Worm (Caenorhabditis elegans) whole organism, L1 larva: ENCODE results near the gene M106.2.

Experiments used
- C16A3.4 ChIP-seq: fragments of 150-350 bp; optimal IDR thresholded peaks from 2 replicates; lab custom pipeline; 2014; ENCODE audit warnings: missing biosample characterization, missing genetic modification characterization
- Y116A8C.19 ChIP-seq: sonication (generic microtip); optimal IDR thresholded peaks from 2 replicates; lab custom pipeline; 2016; ENCODE audit warnings: missing compliant biosample characterization, missing genetic modification characterization, borderline replicate concordance
- aly-2 ChIP-seq: fragments of 150-350 bp; optimal IDR thresholded peaks from 2 replicates; lab custom pipeline; 2014; ENCODE audit warnings: missing biosample characterization, missing genetic modification characterization
- blmp-1 ChIP-seq: fragments of 150-350 bp; optimal IDR thresholded peaks from 2 replicates; lab custom pipeline; 2014; ENCODE audit warnings: missing biosample characterization, missing genetic modification characterization
- ceh-63 ChIP-seq: fragments of 200-800 bp; sonication (Bioruptor generic); optimal IDR thresholded peaks from 2 replicates; lab custom pipeline; 2018; ENCODE audit warnings: mild to moderate bottlenecking, missing genetic modification characterization, missing compliant biosample characterization
- ceh-8 ChIP-seq: fragments of 200-800 bp; sonication (Bioruptor generic); optimal IDR thresholded peaks from 2 replicates; lab custom pipeline; 2018; ENCODE audit warnings: mild to moderate bottlenecking, missing genetic modification characterization, moderate library complexity, missing compliant biosample characterization
- ceh-88 ChIP-seq: fragments of 200-800 bp; sonication (Bioruptor generic); IDR thresholded peaks from 2 replicates; pipeline ENCODE4 v1.3.6; 2022; ENCODE audit warnings: missing genetic modification characterization, missing compliant biosample characterization
- ces-1 ChIP-seq: fragments of 150-350 bp; optimal IDR thresholded peaks from 2 replicates; lab custom pipeline; 2014; ENCODE audit warnings: missing biosample characterization, missing genetic modification reagents, missing genetic modification characterization
- dpl-1 ChIP-seq, 3 experiments: fragments of 150-350 bp in 2 of 3; sonication (generic microtip) in 1 of 3; optimal IDR thresholded peaks; 2 replicates each; lab custom pipeline; 2014 to 2017; ENCODE audit warnings: missing biosample characterization in 3 of 3, missing genetic modification characterization in 3 of 3, missing genetic modification reagents in 3 of 3
- efl-1 ChIP-seq, 4 experiments: fragments of 150-350 bp; optimal IDR thresholded peaks in 3 of 4; peaks in 1 of 4; 1 replicate in 1 of 4; 2 replicates in 3 of 4; lab custom pipeline; 2014; ENCODE audit warnings: missing biosample characterization in 2 of 4, missing genetic modification characterization in 2 of 4, missing genetic modification reagents in 2 of 4
- egl-13 ChIP-seq: sonication (generic microtip); optimal IDR thresholded peaks from 2 replicates; lab custom pipeline; 2016; ENCODE audit warnings: missing genotype, missing genetic modification reagents, missing genetic modification characterization, missing compliant biosample characterization
- egl-27 ChIP-seq, 2 experiments: fragments of 150-350 bp in 1 of 2; sonication (generic microtip); optimal IDR thresholded peaks; 3 replicates each; lab custom pipeline; 2017 to 2018; ENCODE audit warnings: missing biosample characterization in 2 of 2, missing genetic modification characterization in 2 of 2, missing genetic modification reagents in 2 of 2
- fkh-10 ChIP-seq: sonication (generic microtip); optimal IDR thresholded peaks from 2 replicates; lab custom pipeline; 2017; ENCODE audit warnings: missing biosample characterization, missing genetic modification reagents, missing genetic modification characterization
- fkh-4 ChIP-seq: sonication (generic microtip); optimal IDR thresholded peaks from 2 replicates; lab custom pipeline; 2016; ENCODE audit warnings: missing compliant biosample characterization, missing genetic modification characterization, borderline replicate concordance
- fkh-8 ChIP-seq: sonication (generic microtip); optimal IDR thresholded peaks from 2 replicates; lab custom pipeline; 2016; ENCODE audit warnings: mild to moderate bottlenecking, missing genetic modification characterization, missing compliant biosample characterization
- grh-1 ChIP-seq: fragments of 200-800 bp; sonication (Bioruptor generic); IDR thresholded peaks from 2 replicates; pipeline ENCODE4 v1.3.6; 2022; ENCODE audit warnings: missing genetic modification reagents, missing genetic modification characterization, missing compliant biosample characterization
- hlh-4 ChIP-seq: sonication (generic microtip); optimal IDR thresholded peaks from 2 replicates; lab custom pipeline; 2016; ENCODE audit warnings: mild to moderate bottlenecking, missing genetic modification characterization, missing compliant biosample characterization
- hpl-2 ChIP-seq: fragments of 150-350 bp; optimal IDR thresholded peaks from 2 replicates; lab custom pipeline; 2014; ENCODE audit warnings: missing biosample characterization, missing genetic modification reagents, missing genetic modification characterization
- irx-1 ChIP-seq: sonication (generic microtip); optimal IDR thresholded peaks from 2 replicates; lab custom pipeline; 2016; ENCODE audit warnings: missing genetic modification characterization, missing compliant biosample characterization
- isw-1 ChIP-seq: fragments of 200-800 bp; sonication (Bioruptor generic); IDR thresholded peaks from 2 replicates; pipeline ENCODE4 v1.3.6; 2022; ENCODE audit warnings: missing genetic modification characterization, missing compliant biosample characterization
- lin-13 ChIP-seq: fragments of 150-350 bp; optimal IDR thresholded peaks from 2 replicates; lab custom pipeline; 2014; ENCODE audit warnings: missing biosample characterization, missing genetic modification reagents, missing genetic modification characterization
- lin-14 ChIP-seq: fragments of 200-800 bp; sonication (Bioruptor generic); optimal IDR thresholded peaks from 2 replicates; lab custom pipeline; 2018; ENCODE audit warnings: mild to moderate bottlenecking, missing genetic modification characterization, moderate library complexity, missing compliant biosample characterization
- lin-39 ChIP-seq: fragments of 150-350 bp; optimal IDR thresholded peaks from 2 replicates; lab custom pipeline; 2014; ENCODE audit warnings: missing biosample characterization, missing genetic modification reagents, missing genetic modification characterization
- lir-3 ChIP-seq: sonication (generic microtip); optimal IDR thresholded peaks from 2 replicates; lab custom pipeline; 2016; ENCODE audit warnings: mild to moderate bottlenecking, missing genetic modification characterization, moderate library complexity, missing compliant biosample characterization; ENCODE audit not compliant: poor library complexity
- lsy-2 ChIP-seq, 2 experiments: fragments of 150-350 bp; optimal IDR thresholded peaks; 2 replicates each; lab custom pipeline; 2014; ENCODE audit warnings: missing biosample characterization in 2 of 2, missing genetic modification characterization in 2 of 2
- mab-9 ChIP-seq: fragments of 200-800 bp; sonication (Bioruptor generic); IDR thresholded peaks from 2 replicates; pipeline ENCODE4 v1.3.6; 2022; ENCODE audit warnings: missing genetic modification reagents, missing genetic modification characterization, missing compliant biosample characterization
- mep-1 ChIP-seq: fragments of 150-350 bp; optimal IDR thresholded peaks from 2 replicates; lab custom pipeline; 2014; ENCODE audit warnings: missing biosample characterization, missing genetic modification characterization
- nhr-11 ChIP-seq: fragments of 150-350 bp; optimal IDR thresholded peaks from 2 replicates; lab custom pipeline; 2014; ENCODE audit warnings: missing biosample characterization, missing genetic modification characterization
- nhr-12 ChIP-seq: sonication (generic microtip); optimal IDR thresholded peaks from 2 replicates; lab custom pipeline; 2017; ENCODE audit warnings: missing biosample characterization, missing genetic modification characterization
- nhr-19 ChIP-seq: fragments of 200-800 bp; sonication (Bioruptor generic); conservative IDR thresholded peaks from 2 replicates; pipeline ENCODE4 v1.3.6; 2022; ENCODE audit warnings: missing genetic modification characterization, missing compliant biosample characterization
- nhr-20 ChIP-seq: sonication (generic microtip); optimal IDR thresholded peaks from 2 replicates; lab custom pipeline; 2016; ENCODE audit warnings: mild to moderate bottlenecking, missing genetic modification characterization, missing compliant biosample characterization
- nhr-237 ChIP-seq: fragments of 150-350 bp; optimal IDR thresholded peaks from 2 replicates; lab custom pipeline; 2014; ENCODE audit warnings: missing biosample characterization, missing genetic modification characterization
- nhr-47 ChIP-seq: sonication (generic microtip); optimal IDR thresholded peaks from 2 replicates; lab custom pipeline; 2016; ENCODE audit warnings: mild to moderate bottlenecking, missing genetic modification characterization, moderate library complexity, missing compliant biosample characterization
- nhr-76 ChIP-seq: sonication (generic microtip); optimal IDR thresholded peaks from 2 replicates; lab custom pipeline; 2017; ENCODE audit warnings: missing biosample characterization, missing genetic modification characterization
- pag-3 ChIP-seq: sonication (generic microtip); optimal IDR thresholded peaks from 2 replicates; lab custom pipeline; 2017; ENCODE audit warnings: missing genetic modification characterization, mild to moderate bottlenecking, missing compliant biosample characterization, antibody characterized with exemption, borderline replicate concordance; ENCODE audit not compliant: insufficient read depth
- pax-3 ChIP-seq: fragments of 200-800 bp; sonication (Bioruptor generic); optimal IDR thresholded peaks from 2 replicates; lab custom pipeline; 2018; ENCODE audit warnings: mild to moderate bottlenecking, missing genetic modification characterization, moderate library complexity, missing compliant biosample characterization
- pqm-1 ChIP-seq: sonication (generic microtip); optimal IDR thresholded peaks from 3 replicates; lab custom pipeline; 2017; ENCODE audit warnings: missing biosample characterization, missing genetic modification characterization
- rnt-1 ChIP-seq: sonication (generic microtip); optimal IDR thresholded peaks from 2 replicates; lab custom pipeline; 2016; ENCODE audit warnings: mild to moderate bottlenecking, missing genetic modification characterization, moderate library complexity, missing compliant biosample characterization
- skn-1 ChIP-seq: fragments of 150-350 bp; optimal IDR thresholded peaks from 2 replicates; lab custom pipeline; 2014; ENCODE audit warnings: missing biosample characterization, missing genetic modification characterization
- snpc-4 ChIP-seq: fragments of 150-350 bp; optimal IDR thresholded peaks from 2 replicates; lab custom pipeline; 2014; ENCODE audit warnings: missing biosample characterization, missing genetic modification characterization
- snu-23 ChIP-seq: sonication (generic microtip); optimal IDR thresholded peaks from 2 replicates; lab custom pipeline; 2016; ENCODE audit warnings: missing genetic modification characterization, missing compliant biosample characterization
- sox-4 ChIP-seq: sonication (generic microtip); optimal IDR thresholded peaks from 2 replicates; lab custom pipeline; 2016; ENCODE audit warnings: missing genetic modification characterization, missing compliant biosample characterization
- sptf-1 ChIP-seq: fragments of 150-350 bp; optimal IDR thresholded peaks from 2 replicates; lab custom pipeline; 2014; ENCODE audit warnings: missing biosample characterization, missing genetic modification characterization
- sup-37 ChIP-seq: fragments of 200-800 bp; sonication (Bioruptor generic); optimal IDR thresholded peaks from 2 replicates; lab custom pipeline; 2018; ENCODE audit warnings: mild to moderate bottlenecking, missing genetic modification characterization, missing compliant biosample characterization
- swsn-7 ChIP-seq: sonication (generic microtip); optimal IDR thresholded peaks from 2 replicates; lab custom pipeline; 2016; ENCODE audit warnings: missing genetic modification characterization, missing compliant biosample characterization
- tlp-1 ChIP-seq: fragments of 150-350 bp; optimal IDR thresholded peaks from 2 replicates; lab custom pipeline; 2014; ENCODE audit warnings: missing biosample characterization, missing genetic modification characterization
- unc-130 ChIP-seq: fragments of 150-350 bp; optimal IDR thresholded peaks from 2 replicates; lab custom pipeline; 2017; ENCODE audit warnings: missing biosample characterization, missing genetic modification characterization, inconsistent platforms
- unc-30 ChIP-seq: sonication (generic microtip); optimal IDR thresholded peaks from 2 replicates; lab custom pipeline; 2017; ENCODE audit warnings: missing biosample characterization, missing genetic modification characterization
- unc-62 ChIP-seq: fragments of 150-350 bp; optimal IDR thresholded peaks from 2 replicates; lab custom pipeline; 2014; ENCODE audit warnings: missing biosample characterization, missing genetic modification reagents, missing genetic modification characterization
- xbp-1 ChIP-seq: sonication (generic microtip); optimal IDR thresholded peaks from 2 replicates; lab custom pipeline; 2016; ENCODE audit warnings: missing genetic modification characterization, missing compliant biosample characterization
- zag-1 ChIP-seq: fragments of 150-350 bp; optimal IDR thresholded peaks from 2 replicates; lab custom pipeline; 2014; ENCODE audit warnings: missing biosample characterization, missing genetic modification characterization
- ztf-4 ChIP-seq: fragments of 150-350 bp; optimal IDR thresholded peaks from 2 replicates; lab custom pipeline; 2014; ENCODE audit warnings: missing biosample characterization, missing genetic modification characterization

M106.2 gene

ce11 chrII:10868670-10869246, 19.0 kb upstream of the M106.2 start, which contains the start of the genes gmps-1 and cap-2:
Gene gmps-1 (minus strand): TSS chrII:10868720.
Gene cap-2 (plus strand): TSS chrII:10869196.
- TF ChIP-seq pax-3 (tag; lab: Kevin White, UChicago), result peak; percentile 94
- TF ChIP-seq hlh-4 (tag; lab: Kevin White, UChicago), result no peak
- no peak for TF ChIP-seq pqm-1 (tag; lab: Kevin White, UChicago)
- peak; percentile 96 for TF ChIP-seq ztf-4
- TF ChIP-seq mab-9 (GFP tag; lab: Robert Waterston, UW), result peak; percentile 95
- peak; percentile 92 for TF ChIP-seq ceh-88 (GFP tag; lab: Robert Waterston, UW)
- TF ChIP-seq aly-2 (tag; lab: Kevin White, UChicago), result peak; percentile 93
- TF ChIP-seq fkh-8 (tag; lab: Kevin White, UChicago), result peak; percentile 96
- peak; percentile 95 to 97 for TF ChIP-seq efl-1 (optimal IDR thresholded peaks at IDR 0.05; lab: Kevin White, UChicago)
- peak; percentile 83 to 99 for TF ChIP-seq efl-1 (GFP tag; optimal IDR thresholded peaks at IDR 0.05 in 1 of 2; lab: Kevin White, UChicago)
- no peak for TF ChIP-seq nhr-12 (tag; lab: Kevin White, UChicago)
- peak; percentile 94 for TF ChIP-seq mep-1 (tag; lab: Kevin White, UChicago)
- TF ChIP-seq unc-62 (GFP tag; lab: Kevin White, UChicago), result peak; percentile 78
- TF ChIP-seq egl-13 (tag; lab: Kevin White, UChicago), result peak; percentile 96
- TF ChIP-seq sox-4 (tag; lab: Kevin White, UChicago), result peak; percentile 91
- TF ChIP-seq sptf-1 (tag; lab: Kevin White, UChicago), result no peak
- TF ChIP-seq irx-1 (tag; lab: Kevin White, UChicago), result peak; percentile 97
- peak; percentile 100 for TF ChIP-seq lsy-2 (tag; optimal IDR thresholded peaks at IDR 0.05; lab: Kevin White, UChicago)
- TF ChIP-seq isw-1 (GFP tag; lab: Robert Waterston, UW), result peak; percentile 97
- TF ChIP-seq snu-23 (GFP tag; lab: Kevin White, UChicago), result peak; percentile 98
- TF ChIP-seq xbp-1, result peak; percentile 96
- TF ChIP-seq egl-27 (tag; optimal IDR thresholded peaks at IDR 0.05; lab: Kevin White, UChicago), result peak; percentile 31 to 64
- peak; percentile 98 for TF ChIP-seq nhr-20 (tag; lab: Kevin White, UChicago)
- TF ChIP-seq C16A3.4, result peak; percentile 94
- TF ChIP-seq nhr-76 (tag; lab: Kevin White, UChicago), result no peak
- TF ChIP-seq swsn-7, result peak; percentile 98
- no peak for TF ChIP-seq pag-3
- peak; percentile 95 for TF ChIP-seq fkh-10 (GFP tag; lab: Kevin White, UChicago)
- peak; percentile 96 for TF ChIP-seq lin-14 (GFP tag; lab: Kevin White, UChicago)
- TF ChIP-seq sup-37 (GFP tag; lab: Kevin White, UChicago), result peak; percentile 96
- TF ChIP-seq nhr-47 (tag; lab: Kevin White, UChicago), result peak; percentile 98
- peak; percentile 91 for TF ChIP-seq hpl-2 (GFP tag; lab: Kevin White, UChicago)
- TF ChIP-seq lir-3, result peak; percentile 91
- peak; percentile 92 for TF ChIP-seq nhr-11
- peak; percentile 86 for TF ChIP-seq snpc-4 (tag; lab: Kevin White, UChicago)
- TF ChIP-seq nhr-19, result peak; percentile 97
- TF ChIP-seq lin-13 (GFP tag; lab: Kevin White, UChicago), result peak; percentile 95
- peak; percentile 78 for TF ChIP-seq zag-1 (tag; lab: Kevin White, UChicago)
- peak; percentile 49 for TF ChIP-seq unc-30
- TF ChIP-seq ceh-8, result peak; percentile 94
- peak; percentile 96 for TF ChIP-seq skn-1 (tag; lab: Kevin White, UChicago)
- no peak for TF ChIP-seq Y116A8C.19 (tag; lab: Kevin White, UChicago)
- peak; percentile 83 to 89 (median 87) for TF ChIP-seq dpl-1 (GFP tag; optimal IDR thresholded peaks at IDR 0.05; lab: Kevin White, UChicago)
- TF ChIP-seq rnt-1 (tag; lab: Kevin White, UChicago), result peak; percentile 98
- TF ChIP-seq grh-1 (GFP tag; lab: Robert Waterston, UW), result peak; percentile 95
- TF ChIP-seq blmp-1, result peak; percentile 81
- peak; percentile 85 for TF ChIP-seq fkh-4 (tag; lab: Kevin White, UChicago)
- TF ChIP-seq nhr-237 (tag; lab: Kevin White, UChicago), result peak; percentile 76
- no peak for TF ChIP-seq tlp-1 (tag; lab: Kevin White, UChicago)
- no peak for TF ChIP-seq ces-1
- TF ChIP-seq lin-39, result peak; percentile 97
- peak; percentile 89 for TF ChIP-seq unc-130 (tag; lab: Kevin White, UChicago)
- TF ChIP-seq ceh-63 (GFP tag; lab: Kevin White, UChicago), result no peak
